Worm (Caenorhabditis elegans): ENCODE data around the gene R160.3.
"Not testable (repeated sequence)": the region's sequence is repeated elsewhere in the genome, so short reads cannot be mapped to it uniquely, and the experiment has no call there.

Gene R160.3

DNA sequence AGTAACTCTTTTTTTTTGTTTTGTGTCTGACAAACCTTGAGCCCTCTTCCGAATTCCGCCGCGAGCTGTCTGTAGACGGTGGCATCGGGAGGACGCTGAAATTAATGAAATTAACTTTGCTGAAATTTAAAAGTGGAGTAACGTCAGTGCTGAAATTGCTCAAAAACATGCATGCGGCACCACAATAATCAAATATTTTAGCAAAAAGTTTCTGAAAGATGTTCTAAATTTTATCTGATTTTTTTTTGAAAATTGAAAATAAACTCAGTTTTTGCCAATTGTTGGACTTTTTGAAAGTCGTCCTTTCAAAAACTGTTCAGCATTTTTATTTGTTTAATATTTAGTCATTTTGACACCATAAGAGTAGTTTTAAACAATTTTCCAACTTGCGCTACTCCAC, 30.2 kb downstream of the R160.3 start, which contains the start of gene cst-2:
cst-2 (minus strand) TSS at position 101 of the 400 bp plus-strand sequence.
- TF ChIP-seq nhr-111 (GFP tag; optimal IDR thresholded peaks at IDR 0.05); hlh-11 (tag; optimal IDR thresholded peaks at IDR 0.05); F37D6.2 (tag; optimal IDR thresholded peaks at IDR 0.05): not testable (repeated sequence)

ce11 chrX:4332305-4332704, 33.8 kb downstream of the R160.3 start, which contains the start of gene C24A8.6:
Gene C24A8.6 (minus strand): TSS chrX:4332405.
- TF ChIP-seq spr-1 (tag; optimal IDR thresholded peaks at IDR 0.05); zfp-3 (GFP tag; conservative IDR thresholded peaks at IDR 0.05); snpc-4 (tag; optimal IDR thresholded peaks at IDR 0.05): not testable (repeated sequence)

DNA sequence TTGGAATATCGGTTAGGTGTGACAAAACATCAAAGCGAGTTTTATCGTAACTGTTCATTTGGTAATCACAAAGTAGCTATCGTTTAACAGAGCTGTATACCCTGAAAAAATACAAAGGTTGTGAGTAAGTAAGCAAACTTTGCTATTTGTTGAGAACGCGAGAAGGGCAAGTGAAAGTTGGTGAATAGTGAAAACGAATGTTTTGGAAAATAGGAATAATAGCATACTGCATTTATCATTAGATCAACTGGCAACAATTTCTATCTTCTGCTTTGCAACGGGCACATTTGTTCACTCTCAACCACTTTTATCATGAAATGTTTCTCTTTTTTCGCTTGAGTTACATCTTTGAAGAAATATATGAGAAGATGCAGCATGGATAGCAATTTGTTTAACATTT, 37.3 kb downstream of the R160.3 start, which contains the start of gene C24A8.5:
C24A8.5 (minus strand) TSS at position 101 of the 400 bp plus-strand sequence.
- no peak for TF ChIP-seq R02D3.7 (tag; optimal IDR thresholded peaks at IDR 0.05)
- no peak for TF ChIP-seq unc-62 (GFP tag; optimal IDR thresholded peaks at IDR 0.05 in 1 of 2)
- TF ChIP-seq unc-62 (tag; optimal IDR thresholded peaks at IDR 0.05) = no peak
- no peak for TF ChIP-seq ztf-11 (tag; optimal IDR thresholded peaks at IDR 0.05)
- no peak for TF ChIP-seq aly-2 (tag; optimal IDR thresholded peaks at IDR 0.05)
- no peak for TF ChIP-seq zip-2 (tag; optimal IDR thresholded peaks at IDR 0.05)
- TF ChIP-seq mes-2 (tag; optimal IDR thresholded peaks at IDR 0.05; ENCODE audit: poor library complexity, severe bottlenecking) = no peak
- no peak for TF ChIP-seq nhr-10 (tag; optimal IDR thresholded peaks at IDR 0.05)
- no peak for TF ChIP-seq hif-1 (tag; optimal IDR thresholded peaks at IDR 0.05)
- TF ChIP-seq cey-2 (tag; optimal IDR thresholded peaks at IDR 0.05; ENCODE audit: borderline replicate concordance, insufficient read depth) = no peak

- TF ChIP-seq unc-62 (GFP tag; optimal IDR thresholded peaks at IDR 0.05 in 1 of 2) = peak in 1 of 2 experiments; percentile 78
- no peak for TF ChIP-seq unc-62 (tag; optimal IDR thresholded peaks at IDR 0.05)
- TF ChIP-seq nhr-11 (tag; optimal IDR thresholded peaks at IDR 0.05) = no peak
- TF ChIP-seq gei-8 (GFP tag; optimal IDR thresholded peaks at IDR 0.05) = no peak
- TF ChIP-seq nhr-237 (tag; optimal IDR thresholded peaks at IDR 0.05) = no peak
- TF ChIP-seq aha-1 (tag) = peak; percentile 17
- TF ChIP-seq hlh-11 (tag; optimal IDR thresholded peaks at IDR 0.05) = no peak
- TF ChIP-seq lin-13 (GFP tag; optimal IDR thresholded peaks at IDR 0.05) = no peak
- peak; percentile 51 for TF ChIP-seq fkh-10 (GFP tag; optimal IDR thresholded peaks at IDR 0.05)
Measured at ce11 chrX:4322847-4323455, 43.2 kb downstream of the R160.3 start.

DNA sequence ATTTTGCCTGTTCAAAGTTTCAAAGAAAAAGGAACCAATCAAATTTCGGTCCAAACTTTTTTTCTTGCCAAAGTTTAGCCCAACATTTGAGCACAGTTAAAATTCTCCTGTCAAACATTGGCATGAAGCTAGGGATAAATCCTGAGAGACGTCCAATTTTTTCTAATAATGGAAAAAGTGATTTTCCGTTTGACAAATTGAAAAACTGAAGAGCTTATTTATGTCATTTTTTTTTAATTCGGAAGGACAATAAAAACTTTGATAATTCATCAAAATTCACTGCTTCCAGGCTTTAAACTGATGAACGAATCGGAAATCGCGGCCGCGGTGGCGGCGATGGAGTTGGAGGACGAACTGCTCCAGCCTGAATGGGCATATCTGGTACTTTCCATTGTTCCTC, 45.6 kb downstream of the R160.3 start, which contains the start of gene dop-6:
dop-6 (plus strand) TSS at position 301 of the 400 bp plus-strand sequence.
- TF ChIP-seq pha-4 (GFP tag; IDR thresholded peaks at IDR 0.05) = no peak
- TF ChIP-seq pha-4 (tag; optimal IDR thresholded peaks at IDR 0.05) = no peak
- no peak for TF ChIP-seq dve-1 (tag; optimal IDR thresholded peaks at IDR 0.05; ENCODE audit: insufficient read depth)
- TF ChIP-seq egl-43 (GFP tag; IDR thresholded peaks at IDR 0.05) = no peak
- no peak for TF ChIP-seq nhr-111 (GFP tag; optimal IDR thresholded peaks at IDR 0.05)
- TF ChIP-seq T20F7.1 (GFP tag; optimal IDR thresholded peaks at IDR 0.05) = no peak
- no peak for TF ChIP-seq nhr-77 (tag; optimal IDR thresholded peaks at IDR 0.05)
- no peak for TF ChIP-seq tra-1 (GFP tag; IDR thresholded peaks at IDR 0.05)
- TF ChIP-seq daf-19 (GFP tag; conservative IDR thresholded peaks at IDR 0.05) = no peak
- no peak for TF ChIP-seq unc-130 (GFP tag; optimal IDR thresholded peaks at IDR 0.05)
- no peak for TF ChIP-seq hlh-11 (tag; optimal IDR thresholded peaks at IDR 0.05)
- TF ChIP-seq nhr-6 (tag; optimal IDR thresholded peaks at IDR 0.05) = no peak
- no peak for TF ChIP-seq ZK546.5 (tag; optimal IDR thresholded peaks at IDR 0.05)
- TF ChIP-seq rbr-2 (tag; optimal IDR thresholded peaks at IDR 0.05) = no peak
- TF ChIP-seq mdl-1 (tag; optimal IDR thresholded peaks at IDR 0.05) = no peak
- TF ChIP-seq lim-7 (GFP tag; IDR thresholded peaks at IDR 0.05) = no peak
- TF ChIP-seq aly-2 (tag; optimal IDR thresholded peaks at IDR 0.05) = no peak
